Fruit fly (Drosophila melanogaster) whole organism, adult: ENCODE measurements around the gene CG32832.

ENCODE experiments used
- CG14711 ChIP-seq: fragments of 200-800 bp; sonication (Bioruptor generic); optimal IDR thresholded peaks from 2 replicates; lab custom pipeline; 2018; ENCODE audit warnings: missing biosample characterization, mild to moderate bottlenecking, missing genetic modification characterization, moderate library complexity
- CG1620 ChIP-seq: fragments of 200-800 bp; sonication (Bioruptor generic); optimal IDR thresholded peaks from 2 replicates; lab custom pipeline; 2016; ENCODE audit warnings: missing biosample characterization, missing genetic modification characterization
- CG5204 ChIP-seq: fragments of 200-800 bp; sonication (Bioruptor generic); optimal IDR thresholded peaks from 2 replicates; lab custom pipeline; 2016; ENCODE audit warnings: missing biosample characterization, missing genetic modification characterization
- Hr96 ChIP-seq: fragments of 200-800 bp; sonication (Bioruptor generic); optimal IDR thresholded peaks from 2 replicates; lab custom pipeline; 2016; ENCODE audit warnings: missing biosample characterization, missing genetic modification characterization
- bab1 ChIP-seq: fragments of 200-800 bp; sonication (Bioruptor generic); optimal IDR thresholded peaks from 3 replicates; lab custom pipeline; 2019; ENCODE audit warnings: missing biosample characterization, mild to moderate bottlenecking, missing genetic modification characterization, moderate library complexity
- cic ChIP-seq: fragments of 200-800 bp; sonication (Bioruptor generic); optimal IDR thresholded peaks from 2 replicates; lab custom pipeline; 2017; ENCODE audit warnings: missing biosample characterization, mild to moderate bottlenecking, missing genetic modification characterization, moderate library complexity
- kay ChIP-seq: fragments of 200-800 bp; sonication (Bioruptor generic); peaks from one replicate; lab custom pipeline; 2016; ENCODE audit warnings: missing biosample characterization, missing genetic modification characterization, borderline replicate concordance
- ovo ChIP-seq: fragments of 200-800 bp; sonication (Bioruptor generic); optimal IDR thresholded peaks from 2 replicates; lab custom pipeline; 2016; ENCODE audit warnings: missing biosample characterization, missing genetic modification characterization
- toe ChIP-seq: fragments of 200-800 bp; sonication (Bioruptor generic); optimal IDR thresholded peaks from 2 replicates; lab custom pipeline; 2016; ENCODE audit warnings: missing biosample characterization, missing genetic modification characterization

- no peak for TF ChIP-seq Hr96
- no peak for TF ChIP-seq toe (GFP tag; lab: Kevin White, UChicago)
- no peak for TF ChIP-seq ovo (GFP tag; lab: Kevin White, UChicago)
- TF ChIP-seq cic (GFP tag; lab: Kevin White, UChicago): no peak
- TF ChIP-seq CG5204 (GFP tag; lab: Kevin White, UChicago): no peak
- TF ChIP-seq CG1620 (GFP tag; lab: Kevin White, UChicago): no peak
- no peak for TF ChIP-seq CG14711 (tag; lab: Kevin White, UChicago)
- TF ChIP-seq kay (GFP tag; lab: Kevin White, UChicago): no peak
- TF ChIP-seq bab1 (GFP tag; lab: Kevin White, UChicago): no peak
Measured at dm6 chr2L:16859566-16859965, 19.5 kb downstream of the CG32832 start.
